Worm (Caenorhabditis elegans): ENCODE results near the gene cup-16.
A peak's percentile ranks its signal among the peaks of the same experiment; 100 is the strongest.

cup-16 gene

DNA sequence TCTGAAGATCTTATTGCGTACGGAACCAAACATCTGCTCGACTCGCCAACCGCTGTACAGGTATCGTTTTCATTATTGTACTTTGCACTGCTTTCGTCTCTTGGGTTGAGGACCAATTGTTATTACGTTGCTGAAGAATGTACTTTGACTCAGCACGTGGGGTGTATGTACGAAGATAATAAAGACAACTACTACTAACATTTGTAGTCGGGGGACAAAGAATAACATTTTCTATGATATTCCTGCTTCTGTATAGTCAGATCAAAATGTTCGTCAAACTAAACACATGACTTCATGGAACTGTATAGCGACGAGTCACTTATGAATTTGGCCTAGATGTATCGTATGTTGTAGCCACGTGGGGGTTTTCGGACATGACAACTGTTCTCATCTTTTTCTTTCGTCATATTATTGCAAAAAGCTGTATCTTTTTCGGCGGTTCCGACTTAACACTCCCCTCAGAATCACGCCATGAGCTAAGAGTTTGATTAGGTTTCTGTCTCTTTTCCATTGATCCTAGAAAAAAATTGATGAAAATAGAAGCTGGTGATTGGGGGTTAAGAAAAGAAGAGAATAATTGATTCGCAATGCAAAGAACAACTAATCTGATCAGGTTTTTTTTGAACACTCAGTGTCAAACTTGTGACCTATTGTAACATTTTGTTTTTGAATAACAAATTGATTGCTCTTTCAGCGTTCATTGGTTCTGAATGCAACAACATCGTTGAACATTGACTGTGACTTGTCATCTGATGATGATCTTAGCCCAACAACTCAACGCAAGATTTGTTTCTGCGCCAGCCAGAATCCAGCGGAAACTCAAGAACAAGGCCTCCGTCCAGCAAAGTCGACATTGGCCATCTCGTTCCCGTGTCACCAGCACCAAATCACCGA is 37.8 kb downstream of the cup-16 start:
- TF ChIP-seq nhr-11 (tag; optimal IDR thresholded peaks at IDR 0.05) (no peak), unc-62 (GFP tag; optimal IDR thresholded peaks at IDR 0.05) (no peak), sma-9 (GFP tag; optimal IDR thresholded peaks at IDR 0.05) (peak; percentile 75), sma-9 (tag; optimal IDR thresholded peaks at IDR 0.05) (no peak), mbf-1 (tag; optimal IDR thresholded peaks at IDR 0.05) (no peak), crh-2 (tag; optimal IDR thresholded peaks at IDR 0.05) (peak; percentile 39), F13H6.1 (tag; optimal IDR thresholded peaks at IDR 0.05) (peak; percentile 29), nhr-21 (tag; optimal IDR thresholded peaks at IDR 0.05) (peak; percentile 22), nhr-129 (tag; optimal IDR thresholded peaks at IDR 0.05) (peak; percentile 72), elt-3 (tag; optimal IDR thresholded peaks at IDR 0.05) (no peak), nhr-237 (tag; optimal IDR thresholded peaks at IDR 0.05) (no peak), ama-1 (optimal IDR thresholded peaks at IDR 0.05) (peak; percentile 91), lsy-2 (tag; optimal IDR thresholded peaks at IDR 0.05) (peak in 1 of 2 experiments; percentile 23), mdl-1 (tag; optimal IDR thresholded peaks at IDR 0.05) (peak; percentile 33 to 47), ztf-4 (tag; optimal IDR thresholded peaks at IDR 0.05) (peak; percentile 35), unc-55 (GFP tag; optimal IDR thresholded peaks at IDR 0.05) (no peak), sem-4 (tag; optimal IDR thresholded peaks at IDR 0.05) (peak; percentile 36), ztf-11 (tag; optimal IDR thresholded peaks at IDR 0.05) (no peak), nhr-25 (tag; optimal IDR thresholded peaks at IDR 0.05) (peak; percentile 2)

DNA sequence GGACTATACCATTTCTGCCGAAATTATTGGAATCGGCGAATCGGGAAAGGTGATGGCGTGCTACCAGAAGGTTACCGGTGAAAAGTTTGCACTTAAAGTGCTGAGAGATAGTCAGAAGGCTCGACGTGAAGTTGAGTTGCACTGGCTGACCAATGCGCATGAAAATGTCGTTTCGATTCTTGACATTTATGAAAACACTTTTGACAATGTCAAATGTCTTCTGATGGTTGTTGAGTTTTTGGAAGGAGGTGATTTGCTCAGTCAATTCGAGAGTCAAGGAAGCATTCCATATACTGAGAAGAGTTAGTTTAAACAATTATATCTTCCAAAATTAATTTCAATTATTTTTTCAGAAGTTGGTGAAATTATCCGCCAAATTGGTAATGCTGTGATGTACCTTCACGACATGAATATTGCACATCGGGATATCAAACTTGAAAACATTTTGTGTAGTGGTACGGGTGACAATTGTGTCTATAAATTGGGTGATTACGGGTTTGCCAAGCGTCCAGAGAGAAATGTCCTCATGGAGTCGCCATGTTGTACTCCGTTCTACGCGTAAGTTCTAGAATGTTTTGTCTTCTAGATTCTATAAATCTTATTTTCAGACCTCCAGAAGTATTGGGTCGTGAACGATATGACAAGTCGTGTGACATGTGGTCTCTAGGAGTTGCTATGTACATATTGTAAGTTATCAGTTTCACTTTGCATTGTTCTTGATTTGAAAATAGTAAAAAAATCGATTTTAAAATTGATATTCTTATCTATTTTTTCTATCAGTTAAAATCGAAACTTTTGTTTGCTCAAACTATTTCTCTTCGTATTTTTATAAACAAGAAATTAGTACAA is 38.7 kb downstream of the cup-16 start:
- no peak for TF ChIP-seq zag-1 (tag; optimal IDR thresholded peaks at IDR 0.05)
- peak in 1 of 2 experiments; percentile 20 for TF ChIP-seq lsy-2 (tag; optimal IDR thresholded peaks at IDR 0.05)
- TF ChIP-seq nhr-11 (tag; optimal IDR thresholded peaks at IDR 0.05) = no peak
- TF ChIP-seq ztf-4 (tag; optimal IDR thresholded peaks at IDR 0.05) = no peak
- peak; percentile 4 for TF ChIP-seq ama-1 (optimal IDR thresholded peaks at IDR 0.05)
- TF ChIP-seq lin-13 (GFP tag; optimal IDR thresholded peaks at IDR 0.05) = peak; percentile 37

ce11 chrII:8746298-8746775 is 39.4 kb downstream of the cup-16 start:
- no peak for TF ChIP-seq lin-13 (GFP tag; optimal IDR thresholded peaks at IDR 0.05)
- TF ChIP-seq sem-4 (tag; optimal IDR thresholded peaks at IDR 0.05) = peak; percentile 56
- peak; percentile 25 for TF ChIP-seq nhr-25 (tag; optimal IDR thresholded peaks at IDR 0.05)
- TF ChIP-seq ama-1 (optimal IDR thresholded peaks at IDR 0.05) = peak; percentile 52
- TF ChIP-seq nhr-21 (tag; optimal IDR thresholded peaks at IDR 0.05) = no peak

DNA sequence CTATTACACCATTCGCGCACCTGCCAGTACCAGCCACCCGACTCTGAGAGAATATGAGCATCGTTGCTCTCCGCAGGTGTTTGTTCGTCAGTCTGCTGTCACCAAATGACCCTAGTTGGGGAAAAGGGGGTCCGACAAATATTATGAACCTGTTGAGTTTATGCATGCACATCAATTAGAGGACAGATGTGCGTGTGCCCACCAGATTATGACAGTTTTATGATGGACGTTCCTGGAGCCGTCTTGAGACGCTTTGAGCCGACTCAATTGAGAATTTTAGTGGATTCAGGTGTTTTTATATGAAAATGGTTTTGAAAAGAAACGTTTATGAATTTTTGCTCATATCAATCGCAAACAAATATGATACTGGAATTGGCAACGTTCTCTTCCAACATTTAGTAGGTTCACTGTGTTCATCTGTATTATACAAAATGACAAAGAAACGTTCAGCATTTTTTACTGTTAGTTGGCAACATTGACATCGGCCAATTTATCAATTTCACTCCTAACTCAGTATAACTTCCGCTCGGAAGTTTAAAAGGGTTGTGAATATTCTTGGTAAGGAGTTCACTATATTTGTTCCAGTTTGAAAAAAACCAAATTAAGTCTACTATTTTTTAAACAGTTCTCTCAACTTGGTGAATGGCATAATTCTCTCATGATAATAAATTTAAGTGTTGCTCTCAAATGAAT is 40.4 kb downstream of the cup-16 start:
- TF ChIP-seq unc-55 (GFP tag; optimal IDR thresholded peaks at IDR 0.05) (no peak), dmd-4 (tag; optimal IDR thresholded peaks at IDR 0.05) (no peak), R02D3.7 (tag; optimal IDR thresholded peaks at IDR 0.05) (no peak), F13H6.1 (tag; optimal IDR thresholded peaks at IDR 0.05) (peak; percentile 48), nhr-23 (tag; optimal IDR thresholded peaks at IDR 0.05) (no peak), zag-1 (tag; optimal IDR thresholded peaks at IDR 0.05) (no peak), lin-13 (GFP tag; optimal IDR thresholded peaks at IDR 0.05) (peak; percentile 51), sem-4 (tag; optimal IDR thresholded peaks at IDR 0.05) (peak; percentile 76), mdl-1 (tag; optimal IDR thresholded peaks at IDR 0.05) (no peak), lsy-2 (tag; optimal IDR thresholded peaks at IDR 0.05) (peak in 1 of 2 experiments; percentile 55), crh-2 (tag; optimal IDR thresholded peaks at IDR 0.05) (peak; percentile 17), ztf-4 (tag; optimal IDR thresholded peaks at IDR 0.05) (peak; percentile 93), ceh-16 (tag; optimal IDR thresholded peaks at IDR 0.05) (no peak), elt-1 (tag; optimal IDR thresholded peaks at IDR 0.05) (no peak), ZK546.5 (tag; optimal IDR thresholded peaks at IDR 0.05) (no peak), nhr-21 (tag; optimal IDR thresholded peaks at IDR 0.05) (peak; percentile 82), skn-1 (tag; optimal IDR thresholded peaks at IDR 0.05) (no peak), nhr-6 (tag; optimal IDR thresholded peaks at IDR 0.05) (peak; percentile 1), Y55F3AM.14 (GFP tag; optimal IDR thresholded peaks at IDR 0.05) (no peak), unc-62 (GFP tag; optimal IDR thresholded peaks at IDR 0.05) (no peak), nhr-237 (tag; optimal IDR thresholded peaks at IDR 0.05) (no peak), mbf-1 (tag; optimal IDR thresholded peaks at IDR 0.05) (no peak), nhr-129 (tag; optimal IDR thresholded peaks at IDR 0.05) (peak; percentile 75), peb-1 (tag; optimal IDR thresholded peaks at IDR 0.05) (no peak), sma-3 (GFP tag; optimal IDR thresholded peaks at IDR 0.05) (peak; percentile 69), nhr-11 (tag; optimal IDR thresholded peaks at IDR 0.05) (no peak), lin-39 (tag; optimal IDR thresholded peaks at IDR 0.05) (no peak), nhr-77 (tag; optimal IDR thresholded peaks at IDR 0.05) (no peak), fos-1 (tag; optimal IDR thresholded peaks at IDR 0.05) (no peak), egl-27 (tag; optimal IDR thresholded peaks at IDR 0.05) (no peak), sma-9 (GFP tag; optimal IDR thresholded peaks at IDR 0.05) (peak; percentile 73), sma-9 (tag; optimal IDR thresholded peaks at IDR 0.05) (no peak), ztf-1 (GFP tag; conservative IDR thresholded peaks at IDR 0.05) (0 out of 2 replicates have a peak, but pooled peaks have one; percentile 85), blmp-1 (tag; optimal IDR thresholded peaks at IDR 0.05; ENCODE audit: insufficient read depth) (no peak)
